Fruit fly (Drosophila melanogaster) whole organism, pupa: ENCODE data around the gene Bacc.

Source experiments
- CG10348 ChIP-seq: fragments of 200-800 bp; sonication (Bioruptor generic); IDR thresholded peaks from 2 replicates; pipeline ENCODE4 v1.3.6; 2022; ENCODE audit warnings: missing biosample characterization, missing genetic modification characterization
- CG12605 ChIP-seq: fragments of 200-800 bp; sonication (Bioruptor generic); IDR thresholded peaks from 2 replicates; pipeline ENCODE4 v1.3.6; 2022; ENCODE audit warnings: missing biosample characterization, missing genetic modification characterization
- CG13204 ChIP-seq: fragments of 200-800 bp; sonication (Bioruptor generic); optimal IDR thresholded peaks from 2 replicates; lab custom pipeline; 2018; ENCODE audit warnings: missing biosample characterization, mild to moderate bottlenecking, missing genetic modification characterization, moderate library complexity
- CG14655 ChIP-seq: fragments of 200-800 bp; sonication (Bioruptor generic); optimal IDR thresholded peaks from 3 replicates; lab custom pipeline; 2017; ENCODE audit warnings: mild to moderate bottlenecking, missing biosample characterization, missing genetic modification reagents, missing genetic modification characterization
- CG15710 ChIP-seq: fragments of 200-800 bp; sonication (Bioruptor generic); optimal IDR thresholded peaks from 2 replicates; lab custom pipeline; 2018; ENCODE audit warnings: missing biosample characterization, mild to moderate bottlenecking, missing genetic modification characterization, moderate library complexity
- CG17806 ChIP-seq: fragments of 200-800 bp; sonication (Bioruptor generic); optimal IDR thresholded peaks from 2 replicates; lab custom pipeline; 2018; ENCODE audit warnings: missing biosample characterization, mild to moderate bottlenecking, missing genetic modification characterization, moderate library complexity
- CG32121 ChIP-seq: fragments of 200-800 bp; sonication (Bioruptor generic); IDR thresholded peaks from 2 replicates; pipeline ENCODE4 v1.3.6; 2022; ENCODE audit warnings: missing biosample characterization, missing genetic modification characterization
- CG34367 ChIP-seq: fragments of 200-800 bp; sonication (Bioruptor generic); optimal IDR thresholded peaks from 2 replicates; lab custom pipeline; 2018; ENCODE audit warnings: missing biosample characterization, mild to moderate bottlenecking, missing genetic modification characterization
- CG4496 ChIP-seq: fragments of 200-800 bp; sonication (Bioruptor generic); IDR thresholded peaks from 3 replicates; pipeline ENCODE4 v1.3.6; 2022; ENCODE audit warnings: missing biosample characterization, missing genetic modification characterization
- CG8159 ChIP-seq: fragments of 200-800 bp; sonication (Bioruptor generic); optimal IDR thresholded peaks from 3 replicates; lab custom pipeline; 2018; ENCODE audit warnings: missing biosample characterization, mild to moderate bottlenecking, missing genetic modification characterization, moderate library complexity
- CG8301 ChIP-seq: fragments of 200-800 bp; sonication (Bioruptor generic); optimal IDR thresholded peaks from 2 replicates; lab custom pipeline; 2018; ENCODE audit warnings: missing biosample characterization, mild to moderate bottlenecking, missing genetic modification characterization
- CG9948 ChIP-seq: fragments of 200-800 bp; sonication (Bioruptor generic); optimal IDR thresholded peaks from 2 replicates; lab custom pipeline; 2018; ENCODE audit warnings: missing biosample characterization, mild to moderate bottlenecking, missing genetic modification characterization, moderate library complexity
- D1 ChIP-seq: fragments of 200-800 bp; sonication (Bioruptor generic); optimal IDR thresholded peaks from 2 replicates; lab custom pipeline; 2018; ENCODE audit warnings: missing biosample characterization, mild to moderate bottlenecking, missing genetic modification characterization, moderate library complexity
- EcR ChIP-seq: fragments of 200-800 bp; sonication (Bioruptor generic); optimal IDR thresholded peaks from 3 replicates; lab custom pipeline; 2019; ENCODE audit warnings: missing biosample characterization, missing genetic modification characterization, mild to moderate bottlenecking, moderate library complexity, missing genetic modification reagents
- Ets98B ChIP-seq: fragments of 200-800 bp; sonication (Bioruptor generic); IDR thresholded peaks from 2 replicates; pipeline ENCODE4 v1.3.6; 2022; ENCODE audit warnings: missing biosample characterization, missing genetic modification characterization
- Pif1A ChIP-seq: fragments of 200-800 bp; sonication (Bioruptor generic); optimal IDR thresholded peaks from 3 replicates; lab custom pipeline; 2016; ENCODE audit warnings: missing biosample characterization, missing genetic modification characterization
- Pif1B ChIP-seq: fragments of 200-800 bp; sonication (Bioruptor generic); optimal IDR thresholded peaks from 3 replicates; lab custom pipeline; 2016; ENCODE audit warnings: missing biosample characterization, missing genetic modification characterization
- Snoo ChIP-seq: fragments of 200-800 bp; sonication (Bioruptor generic); optimal IDR thresholded peaks from 3 replicates; lab custom pipeline; 2017; ENCODE audit warnings: missing biosample characterization, mild to moderate bottlenecking, missing genetic modification characterization, inconsistent platforms
- fd96Ca ChIP-seq: fragments of 200-800 bp; sonication (Bioruptor generic); IDR thresholded peaks from 3 replicates; pipeline ENCODE4 v1.3.6; 2022; ENCODE audit warnings: missing biosample characterization, missing genetic modification characterization
- gl ChIP-seq: fragments of 200-800 bp; sonication (Bioruptor generic); optimal IDR thresholded peaks from 2 replicates; lab custom pipeline; 2018; ENCODE audit warnings: missing biosample characterization, mild to moderate bottlenecking, missing genetic modification characterization
- rn ChIP-seq: fragments of 200-800 bp; sonication (Bioruptor generic); IDR thresholded peaks from 2 replicates; pipeline ENCODE4 v1.3.6; 2022; ENCODE audit warnings: missing biosample characterization, missing genetic modification characterization

The Bacc gene

DNA sequence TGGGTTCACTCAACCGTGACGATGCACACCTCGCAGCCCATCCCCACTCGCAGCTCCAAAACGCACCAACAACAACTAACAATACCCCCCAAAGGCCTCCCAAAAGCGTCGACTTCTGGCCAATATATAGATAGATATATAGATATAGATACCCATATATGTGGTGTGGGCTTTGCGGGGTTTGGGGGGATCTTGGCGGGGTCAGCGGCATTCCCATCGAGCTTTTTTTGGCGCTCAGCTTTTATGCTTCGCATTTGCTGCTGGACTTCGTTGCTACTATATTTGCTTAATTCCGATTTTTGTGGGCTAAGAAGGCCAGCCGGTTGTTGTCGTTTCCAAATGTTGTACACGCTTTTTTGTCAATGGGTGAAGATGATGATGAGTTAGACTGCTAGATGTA, 24.9 kb upstream of the Bacc start:
- no peak for TF ChIP-seq CG32121
- TF ChIP-seq CG34367 (tag; lab: Kevin White, UChicago), result no peak
- TF ChIP-seq CG17806 (tag; lab: Kevin White, UChicago), result no peak
- no peak for TF ChIP-seq Pif1B (GFP tag; lab: Kevin White, UChicago)
- TF ChIP-seq fd96Ca (GFP tag; lab: Robert Waterston, UW), result no peak
- TF ChIP-seq CG4496 (GFP tag; lab: Robert Waterston, UW), result no peak
- TF ChIP-seq EcR (GFP tag; lab: Kevin White, UChicago), result no peak
- TF ChIP-seq CG8159 (tag; lab: Kevin White, UChicago), result no peak
- TF ChIP-seq CG8301 (tag; lab: Kevin White, UChicago), result no peak
- no peak for TF ChIP-seq rn
- no peak for TF ChIP-seq CG10348 (GFP tag; lab: Robert Waterston, UW)
- TF ChIP-seq CG15710 (tag; lab: Kevin White, UChicago), result no peak
- TF ChIP-seq Pif1A (GFP tag; lab: Kevin White, UChicago), result no peak
- TF ChIP-seq CG14655 (GFP tag; lab: Kevin White, UChicago), result no peak
- no peak for TF ChIP-seq CG13204
- no peak for TF ChIP-seq Snoo (tag; lab: Kevin White, UChicago)
- TF ChIP-seq D1 (tag; lab: Kevin White, UChicago), result no peak

DNA sequence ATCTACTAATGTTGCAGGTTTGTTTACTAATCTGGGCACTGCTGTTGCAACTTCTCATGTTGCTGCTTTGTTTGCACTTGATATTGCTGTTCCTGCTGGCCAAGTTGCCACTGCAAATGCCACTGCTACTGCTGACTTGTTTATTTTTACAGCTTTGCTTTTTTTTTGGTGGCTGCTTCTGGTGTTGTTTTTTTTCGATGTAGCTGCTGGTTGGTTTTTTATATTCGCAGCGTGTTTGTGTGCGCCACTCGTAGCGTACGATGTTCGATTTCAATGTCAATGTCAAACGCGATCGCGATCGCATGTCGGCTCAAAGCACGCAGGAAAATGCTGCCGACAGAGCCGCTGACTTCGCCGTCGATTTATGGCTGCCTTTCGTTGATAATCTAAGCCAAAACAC, 24.4 kb upstream of the Bacc start:
- TF ChIP-seq CG15710 (tag; lab: Kevin White, UChicago), result peak; percentile 8
- TF ChIP-seq Snoo (tag; lab: Kevin White, UChicago), result no peak
- TF ChIP-seq CG13204, result peak; percentile 27
- TF ChIP-seq CG32121, result no peak
- no peak for TF ChIP-seq CG34367 (tag; lab: Kevin White, UChicago)
- TF ChIP-seq CG12605 (GFP tag; lab: Robert Waterston, UW), result peak; percentile 43; the same call in 1 of the 2 replicates
- TF ChIP-seq, all 21 proteins: peak for 3

DNA sequence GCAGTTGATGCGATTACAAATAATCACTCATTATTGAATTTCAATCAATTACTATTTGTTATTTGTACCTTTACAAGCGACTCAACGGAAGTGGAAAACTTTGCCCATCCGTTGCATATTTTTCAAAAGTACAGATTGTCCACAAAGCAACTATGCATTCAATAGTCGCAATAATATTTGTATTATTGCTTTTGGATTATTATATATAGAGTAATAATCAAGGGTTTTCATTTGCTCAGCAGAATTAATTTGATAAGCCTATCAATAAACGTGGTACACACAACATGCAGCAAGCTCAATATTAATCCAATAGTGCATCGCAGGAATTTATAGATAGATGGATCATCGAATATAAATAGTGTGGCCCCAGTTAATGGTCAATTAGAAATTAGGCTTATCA, 23.7 kb upstream of the Bacc start:
- TF ChIP-seq CG12605 (GFP tag; lab: Robert Waterston, UW), result no peak
- TF ChIP-seq Pif1B (GFP tag; lab: Kevin White, UChicago), result no peak
- TF ChIP-seq CG10348 (GFP tag; lab: Robert Waterston, UW), result no peak
- TF ChIP-seq CG4496 (GFP tag; lab: Robert Waterston, UW), result 0 out of 3 replicates have a peak, but pooled peaks have one; percentile 30
- no peak for TF ChIP-seq Pif1A (GFP tag; lab: Kevin White, UChicago)
- TF ChIP-seq CG32121, result no peak
- TF ChIP-seq Ets98B (GFP tag; lab: Robert Waterston, UW), result no peak
- TF ChIP-seq CG9948, result no peak
- TF ChIP-seq CG14655 (GFP tag; lab: Kevin White, UChicago), result peak; percentile 12
- TF ChIP-seq Snoo (tag; lab: Kevin White, UChicago), result no peak
- TF ChIP-seq CG15710 (tag; lab: Kevin White, UChicago), result no peak
- TF ChIP-seq CG13204, result no peak
- TF ChIP-seq gl (tag; lab: Kevin White, UChicago), result no peak
- TF ChIP-seq D1 (tag; lab: Kevin White, UChicago), result no peak
- peak; percentile 3 for TF ChIP-seq CG8301 (tag; lab: Kevin White, UChicago)

DNA sequence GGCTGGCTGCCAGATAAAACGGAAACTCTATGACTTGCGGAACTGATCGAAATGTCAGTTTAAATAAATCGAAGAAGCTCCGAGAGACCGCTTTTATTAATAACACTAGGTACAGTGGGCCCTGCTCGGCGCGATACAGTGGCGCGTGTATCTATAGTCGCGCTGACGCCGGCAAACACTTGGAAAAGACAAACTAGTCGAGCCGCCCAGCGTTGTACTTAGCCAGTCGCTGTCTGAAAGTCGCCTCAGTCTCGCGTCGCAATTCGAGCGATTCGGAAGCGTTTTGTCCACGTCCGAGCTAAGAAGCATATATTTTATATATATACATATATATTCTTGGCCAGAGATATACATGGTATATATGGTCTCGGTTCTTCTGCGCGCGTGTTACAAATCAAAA, 22.4 kb upstream of the Bacc start:
- peak; percentile 8 for TF ChIP-seq CG8301 (tag; lab: Kevin White, UChicago)
- no peak for TF ChIP-seq CG34367 (tag; lab: Kevin White, UChicago)
- peak; percentile 57 for TF ChIP-seq CG32121
- TF ChIP-seq CG13204, result no peak
- no peak for TF ChIP-seq CG15710 (tag; lab: Kevin White, UChicago)
- TF ChIP-seq rn, result no peak
- TF ChIP-seq Pif1B (GFP tag; lab: Kevin White, UChicago), result peak; percentile 5
- no peak for TF ChIP-seq CG9948
- peak; percentile 4 for TF ChIP-seq CG17806 (tag; lab: Kevin White, UChicago)
- peak; percentile 63 for TF ChIP-seq CG4496 (GFP tag; lab: Robert Waterston, UW)
- TF ChIP-seq CG14655 (GFP tag; lab: Kevin White, UChicago), result peak; percentile 58
- TF ChIP-seq D1 (tag; lab: Kevin White, UChicago), result no peak
- TF ChIP-seq CG12605 (GFP tag; lab: Robert Waterston, UW), result no peak
- TF ChIP-seq fd96Ca (GFP tag; lab: Robert Waterston, UW), result peak; percentile 37; the same call in 1 of the 3 replicates
- no peak for TF ChIP-seq CG10348 (GFP tag; lab: Robert Waterston, UW)
- TF ChIP-seq Ets98B (GFP tag; lab: Robert Waterston, UW), result peak; percentile 71
- no peak for TF ChIP-seq Snoo (tag; lab: Kevin White, UChicago)
- TF ChIP-seq gl (tag; lab: Kevin White, UChicago), result no peak
- TF ChIP-seq EcR (GFP tag; lab: Kevin White, UChicago), result no peak
- TF ChIP-seq CG8159 (tag; lab: Kevin White, UChicago), result no peak
- peak; percentile 15 for TF ChIP-seq Pif1A (GFP tag; lab: Kevin White, UChicago)

DNA sequence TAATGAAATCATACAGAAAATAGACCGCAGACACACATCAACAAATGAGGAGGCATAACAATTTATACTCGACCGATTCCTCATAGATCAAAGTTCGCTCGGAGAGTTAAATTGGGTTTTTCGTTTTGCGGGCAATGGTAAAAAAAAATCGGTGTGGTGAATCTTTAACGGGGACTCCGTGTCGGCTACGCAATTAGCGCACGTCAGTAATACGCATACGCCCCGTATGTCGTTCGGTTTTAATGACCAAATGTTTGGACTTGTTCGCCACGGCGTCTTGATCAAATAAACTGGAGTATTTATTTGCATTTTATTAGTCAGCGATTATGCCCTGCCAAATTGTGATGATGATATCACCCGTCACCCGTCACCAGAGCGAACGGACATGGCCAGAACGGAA, 21.5 kb upstream of the Bacc start:
- TF ChIP-seq EcR (GFP tag; lab: Kevin White, UChicago) (no peak), CG8159 (tag; lab: Kevin White, UChicago) (no peak), CG14655 (GFP tag; lab: Kevin White, UChicago) (no peak), CG15710 (tag; lab: Kevin White, UChicago) (no peak)
